Worm (Caenorhabditis elegans) whole organism, midembryonic: Measurements from ENCODE around the gene ZK856.6.

Experiments
- med-1 ChIP-seq: sonication (generic microtip); optimal IDR thresholded peaks from 2 replicates; lab custom pipeline; 2017; ENCODE audit warnings: missing genetic modification characterization, mild to moderate bottlenecking, missing compliant biosample characterization, antibody characterized with exemption, missing genetic modification reagents; ENCODE audit not compliant: insufficient read depth
- ztf-23 ChIP-seq: fragments of 200-800 bp; sonication (Bioruptor generic); IDR thresholded peaks from 2 replicates; pipeline ENCODE4 v1.3.6; 2022; ENCODE audit warnings: missing genetic modification reagents, missing genetic modification characterization, missing compliant biosample characterization

ce11 chrV:10238665-10239064 lies 40.2 kb downstream of the ZK856.6 start, which contains the start of gene fubl-1:
- TF ChIP-seq ztf-23 (GFP tag; lab: Robert Waterston, UW) (no peak), med-1 (GFP tag; lab: Kevin White, UChicago) (no peak)
